Worm (Caenorhabditis elegans) whole organism, late embryonic: ENCODE results near the gene epn-1.

Experiments used
- ama-1 ChIP-seq: fragments of 150-350 bp; optimal IDR thresholded peaks from 2 replicates; lab custom pipeline; 2014
- ceh-18 ChIP-seq: sonication (generic microtip); optimal IDR thresholded peaks from 2 replicates; lab custom pipeline; 2016; ENCODE audit warnings: missing genetic modification characterization, missing compliant biosample characterization
- ceh-9 ChIP-seq: sonication (generic microtip); optimal IDR thresholded peaks from 2 replicates; lab custom pipeline; 2016; ENCODE audit warnings: mild to moderate bottlenecking, missing genetic modification characterization, inconsistent platforms, missing compliant biosample characterization
- elt-4 ChIP-seq: sonication (generic microtip); optimal IDR thresholded peaks from 2 replicates; lab custom pipeline; 2016; ENCODE audit warnings: missing genetic modification characterization, missing compliant biosample characterization
- lin-11 ChIP-seq: fragments of 200-800 bp; sonication (Bioruptor generic); optimal IDR thresholded peaks from 2 replicates; lab custom pipeline; 2018; ENCODE audit warnings: mild to moderate bottlenecking, missing genetic modification characterization, missing compliant biosample characterization
- nhr-11 ChIP-seq: fragments of 150-350 bp; optimal IDR thresholded peaks from 2 replicates; lab custom pipeline; 2014; ENCODE audit warnings: missing biosample characterization, missing genetic modification characterization
- pqm-1 ChIP-seq: sonication (generic microtip); optimal IDR thresholded peaks from 2 replicates; lab custom pipeline; 2016; ENCODE audit warnings: missing genetic modification characterization, missing compliant biosample characterization
- rnt-1 ChIP-seq: sonication (generic microtip); optimal IDR thresholded peaks from 2 replicates; lab custom pipeline; 2016; ENCODE audit warnings: missing genetic modification characterization, missing compliant biosample characterization

- TF ChIP-seq ama-1 (lab: Kevin White, UChicago): no peak
- no peak for TF ChIP-seq lin-11 (tag; lab: Kevin White, UChicago)
- TF ChIP-seq ceh-9 (tag; lab: Kevin White, UChicago): no peak
- no peak for TF ChIP-seq rnt-1 (tag; lab: Kevin White, UChicago)
- no peak for TF ChIP-seq ceh-18
- no peak for TF ChIP-seq nhr-11 (tag; lab: Kevin White, UChicago)
- TF ChIP-seq elt-4 (tag; lab: Kevin White, UChicago): no peak
- TF ChIP-seq pqm-1 (tag; lab: Kevin White, UChicago): no peak
Observed at ce11 chrX:14783434-14784142, 34.7 kb downstream of the epn-1 start.
